Fruit fly (Drosophila melanogaster): ENCODE data around the gene CG32461.

- TF ChIP-seq eg (GFP tag; IDR thresholded peaks at IDR 0.05) (no peak), CG8119 (GFP tag; IDR thresholded peaks at IDR 0.05) (no peak), Eip78C (GFP tag) (no peak), OdsH (GFP tag; optimal IDR thresholded peaks at IDR 0.05) (no peak), CG3032 (tag; optimal IDR thresholded peaks at IDR 0.05) (no peak), CG6854 (GFP tag; optimal IDR thresholded peaks at IDR 0.05) (no peak), CG16779 (tag; optimal IDR thresholded peaks at IDR 0.05) (no peak), Hr38 (GFP tag; optimal IDR thresholded peaks at IDR 0.05) (no peak), CG15336 (GFP tag; IDR thresholded peaks at IDR 0.05) (no peak), svp (GFP tag) (no peak), acj6 (GFP tag; optimal IDR thresholded peaks at IDR 0.05) (no peak), achi (GFP tag; optimal IDR thresholded peaks at IDR 0.05) (no peak), CG32006 (GFP tag; optimal IDR thresholded peaks at IDR 0.05) (no peak), Eip93F (GFP tag; optimal IDR thresholded peaks at IDR 0.05) (no peak)
Measured at dm6 chr3L:22952703-22953102, 2.4 kb downstream of the CG32461 start.
